Worm (Caenorhabditis elegans) whole organism, L4 larva: Measurements from ENCODE around the gene sbsp-1.

Source experiments
- daf-12 ChIP-seq: fragments of 150-350 bp; optimal IDR thresholded peaks from 2 replicates; lab custom pipeline; 2014; ENCODE audit warnings: missing biosample characterization, missing genetic modification reagents, missing genetic modification characterization
- snpc-4 ChIP-seq: fragments of 150-350 bp; optimal IDR thresholded peaks from 2 replicates; lab custom pipeline; 2014; ENCODE audit warnings: missing biosample characterization, missing genetic modification characterization
- ztf-11 ChIP-seq: fragments of 150-350 bp; optimal IDR thresholded peaks from 2 replicates; lab custom pipeline; 2014; ENCODE audit warnings: missing biosample characterization, missing genetic modification characterization

DNA sequence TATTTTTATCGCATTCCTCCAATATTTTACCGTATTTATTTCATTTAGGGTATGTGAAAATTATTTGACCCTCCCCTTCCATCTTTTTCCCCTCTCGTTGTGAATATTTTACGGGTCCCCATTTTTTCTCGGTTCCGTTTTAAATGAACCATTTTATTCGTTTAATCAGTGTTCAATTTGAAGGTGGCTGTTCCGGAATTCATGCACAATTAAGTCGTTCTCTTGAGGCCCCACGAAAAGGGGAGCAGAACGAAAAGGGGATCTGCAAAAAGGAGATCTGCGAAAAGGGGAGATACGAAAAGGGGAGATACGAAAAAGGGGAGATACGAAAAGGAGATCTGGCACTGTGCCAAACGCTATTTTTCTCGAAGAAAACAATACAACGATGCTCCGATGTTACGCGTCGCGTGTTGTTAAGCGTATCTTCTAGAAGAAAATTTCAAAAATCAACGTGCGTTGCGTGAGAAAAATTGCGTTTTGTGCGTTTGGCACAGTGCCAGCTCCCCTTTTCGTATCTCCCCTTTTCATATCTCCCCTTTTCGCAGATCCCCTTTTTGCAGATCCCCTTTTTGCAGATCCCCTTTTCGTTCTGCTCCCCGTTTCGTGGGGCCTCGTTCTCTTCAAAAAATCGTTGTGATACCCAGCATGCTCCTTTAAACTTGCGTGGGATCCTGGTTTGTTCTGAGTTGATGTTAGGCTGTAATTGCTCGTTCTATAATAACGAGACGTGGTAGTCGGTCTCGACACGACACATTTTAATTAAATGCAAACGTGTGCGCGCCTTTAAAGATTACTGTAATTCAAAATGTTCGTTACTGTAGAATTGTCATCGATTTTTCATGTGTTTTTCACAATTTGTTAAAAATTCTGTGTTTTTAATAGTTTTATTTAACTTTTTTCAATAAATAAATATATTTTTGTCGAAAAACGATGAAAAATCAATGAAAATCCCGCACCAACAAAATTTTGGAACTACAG lies 21.6 kb upstream of the sbsp-1 start:
- TF ChIP-seq snpc-4 (tag; lab: Kevin White, UChicago) (no peak), daf-12 (tag; lab: Kevin White, UChicago) (no peak), ztf-11 (tag; lab: Kevin White, UChicago) (no peak)
